Worm (Caenorhabditis elegans) whole organism, L2 larva: ENCODE measurements around the gene F37B12.1.

Experiments used
- aly-2 ChIP-seq: fragments of 150-350 bp; optimal IDR thresholded peaks from 2 replicates; lab custom pipeline; 2014; ENCODE audit warnings: missing biosample characterization, missing genetic modification characterization
- ama-1 ChIP-seq: fragments of 150-350 bp; optimal IDR thresholded peaks from 2 replicates; lab custom pipeline; 2018; ENCODE audit warnings: inconsistent platforms
- ceh-82 ChIP-seq: fragments of 150-350 bp; optimal IDR thresholded peaks from 2 replicates; lab custom pipeline; 2014; ENCODE audit warnings: missing biosample characterization, missing genetic modification characterization
- egl-27 ChIP-seq: sonication (generic microtip); optimal IDR thresholded peaks from 3 replicates; lab custom pipeline; 2017; ENCODE audit warnings: missing biosample characterization, missing genetic modification reagents, missing genetic modification characterization
- lin-13 ChIP-seq: fragments of 150-350 bp; optimal IDR thresholded peaks from 2 replicates; lab custom pipeline; 2014; ENCODE audit warnings: missing biosample characterization, missing genetic modification reagents, missing genetic modification characterization
- lsy-2 ChIP-seq, 2 experiments: fragments of 150-350 bp in 1 of 2; sonication (generic microtip) in 1 of 2; optimal IDR thresholded peaks; 2 replicates each; lab custom pipeline; 2014 to 2017; ENCODE audit warnings: missing biosample characterization in 2 of 2, missing genetic modification characterization in 2 of 2
- mdl-1 ChIP-seq, 2 experiments: fragments of 150-350 bp in 1 of 2; sonication (generic microtip) in 1 of 2; optimal IDR thresholded peaks; 2 replicates each; lab custom pipeline; 2017; ENCODE audit warnings: missing biosample characterization in 2 of 2, missing genetic modification characterization in 2 of 2
- nhr-12 ChIP-seq: fragments of 150-350 bp; optimal IDR thresholded peaks from 2 replicates; lab custom pipeline; 2014; ENCODE audit warnings: missing biosample characterization, missing genetic modification characterization
- nhr-77 ChIP-seq: fragments of 150-350 bp; optimal IDR thresholded peaks from 2 replicates; lab custom pipeline; 2014; ENCODE audit warnings: missing biosample characterization, missing genetic modification characterization
- skn-1 ChIP-seq: sonication (generic microtip); optimal IDR thresholded peaks from 2 replicates; lab custom pipeline; 2017; ENCODE audit warnings: missing biosample characterization, missing genetic modification characterization
- sma-9 ChIP-seq, 2 experiments: fragments of 150-350 bp in 1 of 2; sonication (generic microtip) in 1 of 2; optimal IDR thresholded peaks; 2 replicates each; lab custom pipeline; 2014 to 2016; ENCODE audit warnings: missing genetic modification characterization in 2 of 2, mild to moderate bottlenecking in 1 of 2, missing biosample characterization in 1 of 2, missing compliant biosample characterization in 1 of 2, missing genetic modification reagents in 1 of 2, moderate library complexity in 1 of 2
- snpc-4 ChIP-seq: fragments of 150-350 bp; optimal IDR thresholded peaks from 2 replicates; lab custom pipeline; 2014; ENCODE audit warnings: missing biosample characterization, missing genetic modification characterization
- unc-39 ChIP-seq: fragments of 150-350 bp; optimal IDR thresholded peaks from 2 replicates; lab custom pipeline; 2014; ENCODE audit warnings: missing biosample characterization, missing genetic modification characterization
- unc-62 ChIP-seq: fragments of 150-350 bp; optimal IDR thresholded peaks from 2 replicates; lab custom pipeline; 2014; ENCODE audit warnings: missing biosample characterization, missing genetic modification reagents, missing genetic modification characterization

ce11 chrII:8994336-8994735 is 34.7 kb downstream of the F37B12.1 start, which contains the start of gene F44G4.1:
- TF ChIP-seq ama-1 (lab: Kevin White, UChicago) (no peak), lin-13 (GFP tag; lab: Kevin White, UChicago) (no peak), sma-9 (GFP tag; optimal IDR thresholded peaks at IDR 0.05; lab: Kevin White, UChicago) (no peak), sma-9 (tag; optimal IDR thresholded peaks at IDR 0.05; lab: Kevin White, UChicago) (no peak), unc-39 (tag; lab: Kevin White, UChicago) (no peak), mdl-1 (tag; optimal IDR thresholded peaks at IDR 0.05; lab: Kevin White, UChicago) (no peak), egl-27 (tag; lab: Kevin White, UChicago) (no peak), lsy-2 (tag; optimal IDR thresholded peaks at IDR 0.05; lab: Kevin White, UChicago) (no peak), unc-62 (GFP tag; lab: Kevin White, UChicago) (no peak), ceh-82 (tag; lab: Kevin White, UChicago) (no peak), nhr-77 (tag; lab: Kevin White, UChicago) (no peak), nhr-12 (no peak), skn-1 (tag; lab: Kevin White, UChicago) (no peak), aly-2 (no peak), snpc-4 (tag; lab: Kevin White, UChicago) (no peak)
